Worm (Caenorhabditis elegans): ENCODE measurements around the gene C05B5.1.

The C05B5.1 gene

DNA sequence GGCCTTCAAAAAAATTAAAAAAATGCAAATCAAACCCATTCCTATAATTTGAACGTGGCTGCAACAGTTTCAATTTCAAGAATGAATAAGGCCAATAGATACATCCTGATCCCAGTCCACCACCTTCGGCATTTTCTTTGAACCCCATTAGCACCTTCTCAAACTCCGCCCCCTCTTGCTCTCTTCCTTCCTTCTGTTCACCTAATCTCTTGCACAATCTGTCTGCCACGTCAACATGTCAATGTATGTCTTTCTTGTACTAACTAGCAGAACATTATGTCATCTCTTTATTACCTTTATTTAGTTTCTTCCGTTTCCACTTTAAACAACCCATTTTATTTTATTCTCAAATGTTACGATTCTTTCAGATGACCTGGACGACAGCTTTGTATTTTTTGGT, 5.3 kb upstream of the C05B5.1 start, which contains the start of gene C05B5.4:
Gene C05B5.4, plus strand, starts transcription at position 351 of the 400 bp plus-strand sequence.
- TF ChIP-seq Y55F3AM.14 (GFP tag; optimal IDR thresholded peaks at IDR 0.05), result no peak
- TF ChIP-seq mab-5 (tag; optimal IDR thresholded peaks at IDR 0.05), result no peak
- TF ChIP-seq alr-1 (tag; optimal IDR thresholded peaks at IDR 0.05), result no peak
- TF ChIP-seq unc-39 (tag; optimal IDR thresholded peaks at IDR 0.05), result no peak
- no peak for TF ChIP-seq dmd-4 (tag; optimal IDR thresholded peaks at IDR 0.05)
- no peak for TF ChIP-seq ztf-1 (GFP tag; conservative IDR thresholded peaks at IDR 0.05)
- no peak for TF ChIP-seq unc-55 (GFP tag; optimal IDR thresholded peaks at IDR 0.05)
- TF ChIP-seq ztf-4 (tag; optimal IDR thresholded peaks at IDR 0.05), result no peak
- TF ChIP-seq blmp-1 (tag; optimal IDR thresholded peaks at IDR 0.05; ENCODE audit: insufficient read depth), result no peak

DNA sequence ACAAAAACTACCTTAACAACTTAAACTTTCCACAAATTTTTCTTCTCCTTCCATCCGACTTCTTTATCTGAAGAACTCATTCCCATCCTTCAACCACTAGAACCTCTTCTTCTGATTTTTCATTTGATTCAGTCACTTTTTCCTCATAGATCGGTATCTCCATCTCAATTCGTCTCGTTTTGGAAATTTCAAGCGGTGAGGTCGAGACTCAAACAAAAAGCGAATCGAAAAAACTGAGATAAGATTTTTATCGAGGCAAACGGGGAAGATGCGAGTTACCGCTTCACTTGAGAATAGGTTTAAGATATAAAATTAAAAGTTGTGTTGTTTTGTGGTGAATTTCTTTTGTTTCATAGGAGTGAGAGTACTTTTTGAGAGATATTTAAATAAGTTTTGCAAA, 3.1 kb upstream of the C05B5.1 start:
- TF ChIP-seq F13H6.1 (tag; optimal IDR thresholded peaks at IDR 0.05), result no peak
- TF ChIP-seq C34F6.9 (tag; optimal IDR thresholded peaks at IDR 0.05), result no peak
- TF ChIP-seq ceh-16 (tag; optimal IDR thresholded peaks at IDR 0.05), result peak; percentile 75
- no peak for TF ChIP-seq ama-1 (optimal IDR thresholded peaks at IDR 0.05)
- no peak for TF ChIP-seq gmeb-1 (tag; optimal IDR thresholded peaks at IDR 0.05)
- TF ChIP-seq ztf-1 (GFP tag; conservative IDR thresholded peaks at IDR 0.05), result no peak
- no peak for TF ChIP-seq unc-39 (tag; optimal IDR thresholded peaks at IDR 0.05)
- TF ChIP-seq R02D3.7 (tag; optimal IDR thresholded peaks at IDR 0.05), result no peak
- no peak for TF ChIP-seq zag-1 (tag; optimal IDR thresholded peaks at IDR 0.05)
- no peak for TF ChIP-seq aly-2 (tag; optimal IDR thresholded peaks at IDR 0.05)
- TF ChIP-seq sem-4 (tag; optimal IDR thresholded peaks at IDR 0.05), result no peak
- peak; percentile 66 for TF ChIP-seq elt-1 (tag; optimal IDR thresholded peaks at IDR 0.05)
- TF ChIP-seq snpc-4 (tag; optimal IDR thresholded peaks at IDR 0.05), result no peak
- no peak for TF ChIP-seq nhr-12 (tag; optimal IDR thresholded peaks at IDR 0.05)
- no peak for TF ChIP-seq nhr-10 (tag; optimal IDR thresholded peaks at IDR 0.05)
- TF ChIP-seq ztf-11 (tag; optimal IDR thresholded peaks at IDR 0.05), result no peak
- no peak for TF ChIP-seq lin-13 (GFP tag; optimal IDR thresholded peaks at IDR 0.05)
- TF ChIP-seq nhr-25 (tag; optimal IDR thresholded peaks at IDR 0.05), result peak; percentile 11
- no peak for TF ChIP-seq mdl-1 (tag; optimal IDR thresholded peaks at IDR 0.05)
- no peak for TF ChIP-seq crh-2 (tag; optimal IDR thresholded peaks at IDR 0.05)
- TF ChIP-seq sma-9 (GFP tag; optimal IDR thresholded peaks at IDR 0.05), result no peak
- no peak for TF ChIP-seq sma-9 (tag; optimal IDR thresholded peaks at IDR 0.05)
- no peak for TF ChIP-seq nhr-21 (tag; optimal IDR thresholded peaks at IDR 0.05)
- no peak for TF ChIP-seq egl-27 (tag; optimal IDR thresholded peaks at IDR 0.05)
- no peak for TF ChIP-seq fos-1 (tag; optimal IDR thresholded peaks at IDR 0.05)
- no peak for TF ChIP-seq lin-11 (tag; optimal IDR thresholded peaks at IDR 0.05)
- TF ChIP-seq ceh-82 (tag; optimal IDR thresholded peaks at IDR 0.05), result no peak
- no peak for TF ChIP-seq nhr-77 (tag; optimal IDR thresholded peaks at IDR 0.05)
- no peak for TF ChIP-seq mab-5 (tag; optimal IDR thresholded peaks at IDR 0.05)
- TF ChIP-seq lin-39 (tag; optimal IDR thresholded peaks at IDR 0.05), result no peak
- TF ChIP-seq peb-1 (tag; optimal IDR thresholded peaks at IDR 0.05), result no peak
- TF ChIP-seq blmp-1 (tag; optimal IDR thresholded peaks at IDR 0.05; ENCODE audit: insufficient read depth), result peak; percentile 46
- no peak for TF ChIP-seq ztf-4 (tag; optimal IDR thresholded peaks at IDR 0.05)
- TF ChIP-seq nhr-6 (tag; optimal IDR thresholded peaks at IDR 0.05), result no peak
- no peak for TF ChIP-seq nhr-237 (tag; optimal IDR thresholded peaks at IDR 0.05)
- TF ChIP-seq nhr-23 (tag; optimal IDR thresholded peaks at IDR 0.05), result peak; percentile 58
- TF ChIP-seq nhr-129 (tag; optimal IDR thresholded peaks at IDR 0.05), result no peak

ce11 chrIII:9986827-9987429, 1.3 kb downstream of the C05B5.1 start, which contains the start of gene C05B5.12:
Gene C05B5.12, plus strand, starts transcription at chrIII:9987379.
- TF ChIP-seq ztf-4 (tag; optimal IDR thresholded peaks at IDR 0.05) (no peak), nhr-129 (tag; optimal IDR thresholded peaks at IDR 0.05) (peak; percentile 39)
